Fruit fly (Drosophila melanogaster) whole organism, prepupa: ENCODE results near the gene mamo.

ENCODE experiments used
- CG9139 ChIP-seq: fragments of 200-800 bp; sonication (Bioruptor generic); optimal IDR thresholded peaks from 3 replicates; lab custom pipeline; 2017; ENCODE audit warnings: missing biosample characterization, mild to moderate bottlenecking, missing genetic modification characterization
- Ets21C ChIP-seq: fragments of 200-800 bp; sonication (Bioruptor generic); optimal IDR thresholded peaks from 3 replicates; lab custom pipeline; 2016; ENCODE audit warnings: missing biosample characterization, missing genetic modification characterization
- Hr38 ChIP-seq: sonication (Bioruptor generic); optimal IDR thresholded peaks from 2 replicates; lab custom pipeline; 2016; ENCODE audit warnings: missing biosample characterization, missing genetic modification characterization
- fd59A ChIP-seq: fragments of 200-800 bp; sonication (Bioruptor generic); optimal IDR thresholded peaks from 2 replicates; lab custom pipeline; 2017; ENCODE audit warnings: missing biosample characterization, mild to moderate bottlenecking, missing genetic modification characterization, missing genetic modification reagents
- fd85E ChIP-seq: fragments of 200-800 bp; sonication (Bioruptor generic); optimal IDR thresholded peaks from 3 replicates; lab custom pipeline; 2016; ENCODE audit warnings: missing biosample characterization, missing genetic modification characterization
- spab ChIP-seq: fragments of 200-800 bp; sonication (Bioruptor generic); optimal IDR thresholded peaks from 2 replicates; lab custom pipeline; 2017; ENCODE audit warnings: missing biosample characterization, mild to moderate bottlenecking, missing genetic modification characterization, missing genetic modification reagents

DNA sequence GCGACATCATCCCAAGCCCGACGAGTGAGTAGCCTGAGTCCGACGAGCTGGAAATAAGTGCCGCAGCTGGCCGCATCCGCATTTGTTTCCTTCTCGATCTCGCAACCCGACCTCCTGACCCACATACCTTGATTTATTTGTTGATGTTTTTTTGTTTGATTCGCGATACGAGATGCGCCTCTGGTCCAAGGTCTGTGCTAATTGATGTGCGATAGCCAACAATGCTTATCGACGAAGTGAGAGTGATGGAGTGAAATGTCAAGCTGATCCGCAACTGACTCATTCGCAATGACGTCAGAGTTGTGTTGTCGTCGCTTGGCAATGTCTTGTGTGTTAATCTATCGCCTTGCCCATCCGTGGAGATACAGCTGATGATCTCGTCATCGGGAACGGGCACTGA, 185.9 kb downstream of the mamo start:
- TF ChIP-seq spab: no peak
- TF ChIP-seq fd85E (GFP tag; lab: Kevin White, UChicago): no peak
- TF ChIP-seq Hr38: no peak
- TF ChIP-seq Ets21C: no peak
- TF ChIP-seq fd59A: no peak
- TF ChIP-seq CG9139 (GFP tag; lab: Kevin White, UChicago): no peak
